Fruit fly (Drosophila melanogaster): ENCODE measurements around the gene Ip259.

DNA sequence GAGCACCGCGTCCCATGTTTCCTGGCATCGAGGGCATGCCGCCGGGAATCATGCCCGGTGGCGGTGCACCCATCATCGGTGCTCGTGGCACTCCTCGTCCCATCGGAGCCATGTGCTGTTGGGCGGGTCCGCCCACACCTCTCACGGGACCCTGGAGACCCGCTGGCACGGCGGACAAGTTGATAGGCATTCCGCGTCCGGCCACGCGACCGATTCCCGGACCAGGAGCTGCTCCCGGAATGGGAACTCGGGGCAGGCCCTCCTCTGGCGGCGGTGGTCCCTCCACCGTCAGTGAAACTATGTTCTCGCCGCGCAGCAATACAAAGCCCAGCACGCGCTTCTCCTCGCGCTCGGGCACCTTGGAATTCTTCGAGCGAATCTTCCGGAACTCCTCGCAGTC, 17.4 kb downstream of the Ip259 start:
- no peak for TF ChIP-seq CG12219 (GFP tag; optimal IDR thresholded peaks at IDR 0.05)
- no peak for TF ChIP-seq Gug (GFP tag; IDR thresholded peaks at IDR 0.05)
- no peak for TF ChIP-seq dysf (GFP tag; IDR thresholded peaks at IDR 0.05)
- TF ChIP-seq ATbp (GFP tag; optimal IDR thresholded peaks at IDR 0.05), result no peak
- no peak for TF ChIP-seq sc (optimal IDR thresholded peaks at IDR 0.05)
- TF ChIP-seq sc (GFP tag; optimal IDR thresholded peaks at IDR 0.05), result no peak
- no peak for TF ChIP-seq zen2 (GFP tag; IDR thresholded peaks at IDR 0.05; ENCODE audit: partially characterized antibody)
- TF ChIP-seq C15 (GFP tag; IDR thresholded peaks at IDR 0.05), result no peak
- TF ChIP-seq CG31388 (GFP tag; optimal IDR thresholded peaks at IDR 0.05), result no peak
- no peak for TF ChIP-seq fd64A (GFP tag; optimal IDR thresholded peaks at IDR 0.05)
- no peak for TF ChIP-seq usp (GFP tag; optimal IDR thresholded peaks at IDR 0.05)
- peak; percentile 6 for TF ChIP-seq CG14965 (GFP tag; optimal IDR thresholded peaks at IDR 0.05; ENCODE audit: borderline replicate concordance)
- TF ChIP-seq CG17328 (GFP tag; IDR thresholded peaks at IDR 0.05), result no peak
